Fruit fly (Drosophila melanogaster) whole organism, adult: Measurements from ENCODE around the gene CG34310.
A peak's percentile ranks its signal among the peaks of the same experiment; 100 is the strongest.

Experiments
- CG11617 ChIP-seq: fragments of 200-800 bp; sonication (Bioruptor generic); optimal IDR thresholded peaks from 2 replicates; lab custom pipeline; 2017; ENCODE audit warnings: mild to moderate bottlenecking, missing biosample characterization, missing genetic modification reagents, missing genetic modification characterization
- CG12768 ChIP-seq: fragments of 200-800 bp; sonication (Bioruptor generic); optimal IDR thresholded peaks from 2 replicates; lab custom pipeline; 2017; ENCODE audit warnings: missing biosample characterization, missing genetic modification characterization, mild to moderate bottlenecking, moderate library complexity, missing genetic modification reagents
- CG14711 ChIP-seq: fragments of 200-800 bp; sonication (Bioruptor generic); optimal IDR thresholded peaks from 2 replicates; lab custom pipeline; 2018; ENCODE audit warnings: missing biosample characterization, mild to moderate bottlenecking, missing genetic modification characterization, moderate library complexity
- CG1620 ChIP-seq: fragments of 200-800 bp; sonication (Bioruptor generic); optimal IDR thresholded peaks from 2 replicates; lab custom pipeline; 2016; ENCODE audit warnings: missing biosample characterization, missing genetic modification characterization
- CG33017 ChIP-seq: fragments of 200-800 bp; sonication (Bioruptor generic); optimal IDR thresholded peaks from 2 replicates; lab custom pipeline; 2018; ENCODE audit warnings: missing biosample characterization, mild to moderate bottlenecking, missing genetic modification characterization, moderate library complexity
- CG5204 ChIP-seq: fragments of 200-800 bp; sonication (Bioruptor generic); optimal IDR thresholded peaks from 2 replicates; lab custom pipeline; 2016; ENCODE audit warnings: missing biosample characterization, missing genetic modification characterization
- CG7045 ChIP-seq: fragments of 200-800 bp; sonication (Bioruptor generic); optimal IDR thresholded peaks from 2 replicates; lab custom pipeline; 2017; ENCODE audit warnings: missing biosample characterization, mild to moderate bottlenecking, missing genetic modification characterization
- CG7101 ChIP-seq: fragments of 200-800 bp; sonication (Bioruptor generic); optimal IDR thresholded peaks from 2 replicates; lab custom pipeline; 2018; ENCODE audit warnings: missing biosample characterization, mild to moderate bottlenecking, missing genetic modification characterization, moderate library complexity
- Clk ChIP-seq: fragments of 200-800 bp; sonication (Bioruptor generic); optimal IDR thresholded peaks from 2 replicates; lab custom pipeline; 2017; ENCODE audit warnings: missing biosample characterization, missing genetic modification characterization
- Crg-1 ChIP-seq: fragments of 200-800 bp; sonication (Bioruptor generic); optimal IDR thresholded peaks from 2 replicates; lab custom pipeline; 2016; ENCODE audit warnings: missing biosample characterization, missing genetic modification characterization
- Hr96 ChIP-seq: fragments of 200-800 bp; sonication (Bioruptor generic); optimal IDR thresholded peaks from 2 replicates; lab custom pipeline; 2016; ENCODE audit warnings: missing biosample characterization, missing genetic modification characterization
- Mnt ChIP-seq: fragments of 200-800 bp; sonication (Bioruptor generic); optimal IDR thresholded peaks from 2 replicates; lab custom pipeline; 2016; ENCODE audit warnings: missing biosample characterization, mild to moderate bottlenecking, missing genetic modification characterization
- bab1 ChIP-seq: fragments of 200-800 bp; sonication (Bioruptor generic); optimal IDR thresholded peaks from 3 replicates; lab custom pipeline; 2019; ENCODE audit warnings: missing biosample characterization, mild to moderate bottlenecking, missing genetic modification characterization, moderate library complexity
- cic ChIP-seq: fragments of 200-800 bp; sonication (Bioruptor generic); optimal IDR thresholded peaks from 2 replicates; lab custom pipeline; 2017; ENCODE audit warnings: missing biosample characterization, mild to moderate bottlenecking, missing genetic modification characterization, moderate library complexity
- cnc ChIP-seq, 2 experiments: fragments of >200 bp; optimal IDR thresholded peaks; 2 replicates each; lab custom pipeline; 2017
- kay ChIP-seq: fragments of 200-800 bp; sonication (Bioruptor generic); peaks from one replicate; lab custom pipeline; 2016; ENCODE audit warnings: missing biosample characterization, missing genetic modification characterization, borderline replicate concordance
- ovo ChIP-seq: fragments of 200-800 bp; sonication (Bioruptor generic); optimal IDR thresholded peaks from 2 replicates; lab custom pipeline; 2016; ENCODE audit warnings: missing biosample characterization, missing genetic modification characterization
- pad ChIP-seq: fragments of 200-800 bp; sonication (Bioruptor generic); optimal IDR thresholded peaks from 3 replicates; lab custom pipeline; 2017; ENCODE audit warnings: missing biosample characterization, missing genetic modification characterization, mild to moderate bottlenecking, moderate library complexity, missing genetic modification reagents
- tj ChIP-seq: fragments of 200-800 bp; sonication (Bioruptor generic); optimal IDR thresholded peaks from 3 replicates; lab custom pipeline; 2017; ENCODE audit warnings: missing biosample characterization, mild to moderate bottlenecking, missing genetic modification characterization, moderate library complexity
- toe ChIP-seq: fragments of 200-800 bp; sonication (Bioruptor generic); optimal IDR thresholded peaks from 2 replicates; lab custom pipeline; 2016; ENCODE audit warnings: missing biosample characterization, missing genetic modification characterization

Gene CG34310

dm6 chr2L:6706368-6706919 lies 43.0 kb downstream of the CG34310 start:
- TF ChIP-seq CG7045 (GFP tag; lab: Kevin White, UChicago): no peak
- TF ChIP-seq Clk (GFP tag; lab: Kevin White, UChicago): no peak
- no peak for TF ChIP-seq CG14711 (tag; lab: Kevin White, UChicago)
- TF ChIP-seq ovo (GFP tag; lab: Kevin White, UChicago): no peak
- no peak for TF ChIP-seq pad (GFP tag; lab: Kevin White, UChicago)
- no peak for TF ChIP-seq CG1620 (GFP tag; lab: Kevin White, UChicago)
- TF ChIP-seq Mnt (GFP tag; lab: Kevin White, UChicago): no peak
- no peak for TF ChIP-seq CG7101

DNA sequence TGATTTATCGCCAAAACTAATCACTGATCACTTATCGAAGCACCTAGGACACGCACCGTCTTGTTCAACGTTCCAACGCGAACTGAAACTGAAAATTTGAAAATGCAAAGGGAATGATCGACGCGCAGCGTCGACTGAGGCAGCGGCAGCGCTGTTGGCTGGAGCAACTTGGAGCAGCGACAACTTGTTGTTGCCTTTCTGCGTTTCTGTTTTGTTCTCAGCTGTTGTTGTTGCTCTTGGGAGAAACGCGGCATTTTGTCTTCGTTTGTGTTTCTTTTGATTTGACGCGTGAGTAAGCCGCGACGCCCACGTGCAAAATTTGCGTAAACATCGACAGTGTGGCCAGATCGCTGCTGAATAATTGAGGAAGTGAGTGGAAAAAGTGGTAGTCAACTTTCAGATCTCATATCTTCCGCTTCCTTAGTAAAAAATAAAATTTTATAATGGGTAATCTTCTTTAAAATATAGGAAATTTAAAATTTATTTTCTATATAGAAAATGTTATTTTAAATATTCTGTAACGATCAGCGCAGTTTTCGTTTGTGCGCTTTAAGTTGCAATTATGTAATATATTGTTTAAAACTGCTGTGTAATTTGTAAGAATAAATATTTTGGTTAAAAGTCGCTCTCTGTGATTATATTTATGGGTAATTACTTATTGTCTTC lies 45.7 kb downstream of the CG34310 start, which contains the start of gene Tsp:
Tsp (minus strand) TSS at position 90 of the 666 bp plus-strand sequence.
- TF ChIP-seq Mnt (GFP tag; lab: Kevin White, UChicago) (peak; percentile 33), toe (GFP tag; lab: Kevin White, UChicago) (no peak)

- no peak for TF ChIP-seq CG1620 (GFP tag; lab: Kevin White, UChicago)
- TF ChIP-seq cic (GFP tag; lab: Kevin White, UChicago): no peak
- no peak for TF ChIP-seq toe (GFP tag; lab: Kevin White, UChicago)
- no peak for TF ChIP-seq ovo (GFP tag; lab: Kevin White, UChicago)
- TF ChIP-seq kay (GFP tag; lab: Kevin White, UChicago): no peak
- no peak for TF ChIP-seq CG14711 (tag; lab: Kevin White, UChicago)
- TF ChIP-seq Clk (GFP tag; lab: Kevin White, UChicago): no peak
- TF ChIP-seq CG7045 (GFP tag; lab: Kevin White, UChicago): no peak
- no peak for TF ChIP-seq tj (GFP tag; lab: Kevin White, UChicago)
- TF ChIP-seq CG5204: no peak
- no peak for TF ChIP-seq pad (GFP tag; lab: Kevin White, UChicago)
These were observed 52.8 kb downstream of the CG34310 start, which contains the start of gene AkhR for dm6 chr2L:6716182-6716770. Gene AkhR (minus strand): TSS chr2L:6716186.

dm6 chr2L:6716921-6717320 lies 53.5 kb downstream of the CG34310 start:
- TF ChIP-seq Clk (GFP tag; lab: Kevin White, UChicago) (no peak), tj (GFP tag; lab: Kevin White, UChicago) (no peak), cnc (optimal IDR thresholded peaks at IDR 0.05; lab: Kevin White, UChicago) (no peak), Crg-1 (GFP tag; lab: Kevin White, UChicago) (no peak), CG33017 (no peak), kay (GFP tag; lab: Kevin White, UChicago) (no peak), CG1620 (GFP tag; lab: Kevin White, UChicago) (no peak), CG5204 (no peak)

dm6 chr2L:6717460-6717859 lies 54.0 kb downstream of the CG34310 start, which contains the start of gene Aatf:
Gene Aatf (plus strand): TSS chr2L:6717625.
- no peak for TF ChIP-seq Crg-1 (GFP tag; lab: Kevin White, UChicago)
- peak; percentile 89 for TF ChIP-seq Mnt (GFP tag; lab: Kevin White, UChicago)

DNA sequence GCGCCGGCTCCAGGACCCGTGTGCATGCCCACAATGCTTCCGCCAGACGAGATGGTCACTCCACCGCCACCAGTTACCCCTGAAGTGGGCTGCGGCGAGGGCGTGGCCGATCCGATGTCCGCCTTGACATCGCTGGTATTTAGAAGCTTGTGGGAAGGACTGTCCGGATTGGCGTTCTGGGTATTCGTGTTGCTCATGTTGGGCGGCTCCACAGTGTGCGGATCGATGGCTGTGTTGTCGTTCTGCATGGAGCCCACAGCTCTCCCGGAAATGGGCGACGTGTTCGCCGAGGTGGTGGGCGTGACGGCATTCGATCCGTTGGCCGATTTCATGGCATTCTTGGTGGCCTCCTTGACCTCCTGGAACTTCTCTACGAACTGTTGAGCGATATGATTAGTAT lies 58.2 kb downstream of the CG34310 start:
- TF ChIP-seq kay (GFP tag; lab: Kevin White, UChicago): no peak
- TF ChIP-seq CG7045 (GFP tag; lab: Kevin White, UChicago): no peak

- TF ChIP-seq CG7101 (no peak), CG12768 (GFP tag; lab: Kevin White, UChicago) (no peak), toe (GFP tag; lab: Kevin White, UChicago) (peak; percentile 62), tj (GFP tag; lab: Kevin White, UChicago) (peak; percentile 20), CG33017 (no peak), ovo (GFP tag; lab: Kevin White, UChicago) (no peak), CG1620 (GFP tag; lab: Kevin White, UChicago) (no peak), bab1 (GFP tag; lab: Kevin White, UChicago) (no peak), Mnt (GFP tag; lab: Kevin White, UChicago) (peak; percentile 7), kay (GFP tag; lab: Kevin White, UChicago) (no peak), CG7045 (GFP tag; lab: Kevin White, UChicago) (peak; percentile 3), CG5204 (no peak), Crg-1 (GFP tag; lab: Kevin White, UChicago) (no peak), CG14711 (tag; lab: Kevin White, UChicago) (no peak), cic (GFP tag; lab: Kevin White, UChicago) (peak; percentile 61), CG11617 (GFP tag; lab: Kevin White, UChicago) (no peak), pad (GFP tag; lab: Kevin White, UChicago) (no peak), Clk (GFP tag; lab: Kevin White, UChicago) (no peak), cnc (optimal IDR thresholded peaks at IDR 0.05; lab: Kevin White, UChicago) (no peak), Hr96 (no peak)
These were observed 59.6 kb downstream of the CG34310 start, which contains the start of gene homer for dm6 chr2L:6722822-6723749. Gene homer (minus strand): TSS chr2L:6723359.
